Worm (Caenorhabditis elegans) whole organism, L3 larva: Measurements from ENCODE around the gene lig-1.
A peak's percentile ranks its signal among the peaks of the same experiment; 100 is the strongest.

Source experiments
- R02D3.7 ChIP-seq: fragments of 150-350 bp; optimal IDR thresholded peaks from 2 replicates; lab custom pipeline; 2014; ENCODE audit warnings: missing biosample characterization, missing genetic modification characterization
- ceh-82 ChIP-seq: fragments of 150-350 bp; optimal IDR thresholded peaks from 2 replicates; lab custom pipeline; 2014; ENCODE audit warnings: missing biosample characterization, missing genetic modification characterization
- ceh-9 ChIP-seq: sonication (generic microtip); optimal IDR thresholded peaks from 2 replicates; lab custom pipeline; 2018; ENCODE audit warnings: missing biosample characterization, missing genetic modification characterization
- daf-12 ChIP-seq: fragments of 150-350 bp; optimal IDR thresholded peaks from 2 replicates; lab custom pipeline; 2014; ENCODE audit warnings: missing biosample characterization, missing genetic modification reagents, missing genetic modification characterization
- egl-27 ChIP-seq: sonication (generic microtip); optimal IDR thresholded peaks from 4 replicates; lab custom pipeline; 2017; ENCODE audit warnings: missing biosample characterization, missing genetic modification reagents, missing genetic modification characterization
- egl-5 ChIP-seq: fragments of 150-350 bp; optimal IDR thresholded peaks from 2 replicates; lab custom pipeline; 2017; ENCODE audit warnings: missing biosample characterization, missing genetic modification reagents, missing genetic modification characterization, inconsistent platforms
- elt-1 ChIP-seq: fragments of 150-350 bp; optimal IDR thresholded peaks from 2 replicates; lab custom pipeline; 2014; ENCODE audit warnings: missing biosample characterization, missing genetic modification characterization
- elt-2 ChIP-seq: sonication (generic microtip); optimal IDR thresholded peaks from 2 replicates; lab custom pipeline; 2016; ENCODE audit warnings: missing genetic modification reagents, mild to moderate bottlenecking, missing genetic modification characterization, missing compliant biosample characterization
- eor-1 ChIP-seq, 2 experiments: fragments of 150-350 bp; optimal IDR thresholded peaks; 2 replicates each; lab custom pipeline; 2014 to 2018; ENCODE audit warnings: missing biosample characterization in 2 of 2, missing genetic modification characterization in 2 of 2
- fkh-10 ChIP-seq: sonication (generic microtip); optimal IDR thresholded peaks from 2 replicates; lab custom pipeline; 2017; ENCODE audit warnings: missing biosample characterization, missing genetic modification reagents, missing genetic modification characterization
- fos-1 ChIP-seq: fragments of 150-350 bp; optimal IDR thresholded peaks from 2 replicates; lab custom pipeline; 2014; ENCODE audit warnings: missing biosample characterization, missing genetic modification characterization
- jun-1 ChIP-seq: fragments of 150-350 bp; optimal IDR thresholded peaks from 2 replicates; lab custom pipeline; 2014; ENCODE audit warnings: missing biosample characterization, missing genetic modification reagents, missing genetic modification characterization
- lin-15B ChIP-seq: fragments of 150-350 bp; optimal IDR thresholded peaks from 2 replicates; lab custom pipeline; 2014; ENCODE audit warnings: missing biosample characterization, missing genetic modification characterization
- lin-39 ChIP-seq: fragments of 150-350 bp; optimal IDR thresholded peaks from 2 replicates; lab custom pipeline; 2018; ENCODE audit warnings: missing biosample characterization, missing genetic modification reagents, missing genetic modification characterization
- lsy-12 ChIP-seq: sonication (generic microtip); optimal IDR thresholded peaks from 2 replicates; lab custom pipeline; 2016; ENCODE audit warnings: mild to moderate bottlenecking, missing genetic modification characterization, missing compliant biosample characterization
- mdl-1 ChIP-seq: fragments of 150-350 bp; optimal IDR thresholded peaks from 2 replicates; lab custom pipeline; 2014; ENCODE audit warnings: missing biosample characterization, missing genetic modification characterization
- nfya-1 ChIP-seq: sonication (generic microtip); optimal IDR thresholded peaks from 2 replicates; lab custom pipeline; 2017; ENCODE audit warnings: missing genetic modification characterization, mild to moderate bottlenecking, missing compliant biosample characterization, antibody characterized with exemption, moderate library complexity; ENCODE audit not compliant: insufficient read depth
- nhr-12 ChIP-seq: fragments of 150-350 bp; optimal IDR thresholded peaks from 2 replicates; lab custom pipeline; 2014; ENCODE audit warnings: missing biosample characterization, missing genetic modification characterization
- nhr-23 ChIP-seq: fragments of 150-350 bp; optimal IDR thresholded peaks from 2 replicates; lab custom pipeline; 2014; ENCODE audit warnings: missing biosample characterization, missing genetic modification reagents, missing genetic modification characterization
- nhr-25 ChIP-seq: sonication (generic microtip); optimal IDR thresholded peaks from 2 replicates; lab custom pipeline; 2017; ENCODE audit warnings: missing biosample characterization, missing genetic modification characterization
- nhr-43 ChIP-seq: sonication (generic microtip); optimal IDR thresholded peaks from 2 replicates; lab custom pipeline; 2016; ENCODE audit warnings: mild to moderate bottlenecking, missing genetic modification characterization, missing compliant biosample characterization; ENCODE audit not compliant: poor library complexity, severe bottlenecking
- nhr-67 ChIP-seq: fragments of 150-350 bp; optimal IDR thresholded peaks from 2 replicates; lab custom pipeline; 2014; ENCODE audit warnings: missing biosample characterization, missing genetic modification characterization
- nhr-76 ChIP-seq: fragments of 150-350 bp; sonication (generic microtip); optimal IDR thresholded peaks from 5 replicates; lab custom pipeline; 2014; ENCODE audit warnings: missing biosample characterization, missing genetic modification characterization
- pha-4 ChIP-seq: fragments of 150-350 bp; optimal IDR thresholded peaks from 2 replicates; lab custom pipeline; 2014; ENCODE audit warnings: missing biosample characterization, missing genetic modification reagents, missing genetic modification characterization
- pqm-1 ChIP-seq: fragments of 150-350 bp; optimal IDR thresholded peaks from 2 replicates; lab custom pipeline; 2017; ENCODE audit warnings: missing biosample characterization, missing genetic modification characterization, inconsistent platforms
- sea-2 ChIP-seq: fragments of 150-350 bp; sonication (generic microtip); optimal IDR thresholded peaks from 4 replicates; lab custom pipeline; 2014; ENCODE audit warnings: missing biosample characterization, missing genetic modification reagents, missing genetic modification characterization
- skn-1 ChIP-seq: fragments of 150-350 bp; optimal IDR thresholded peaks from 2 replicates; lab custom pipeline; 2014; ENCODE audit warnings: missing biosample characterization, missing genetic modification characterization
- snpc-4 ChIP-seq: fragments of 150-350 bp; optimal IDR thresholded peaks from 2 replicates; lab custom pipeline; 2014; ENCODE audit warnings: missing biosample characterization, missing genetic modification characterization
- tbx-2 ChIP-seq: sonication (generic microtip); optimal IDR thresholded peaks from 2 replicates; lab custom pipeline; 2016; ENCODE audit warnings: mild to moderate bottlenecking, missing genetic modification characterization, missing compliant biosample characterization
- ztf-11 ChIP-seq: fragments of 150-350 bp; optimal IDR thresholded peaks from 2 replicates; lab custom pipeline; 2014; ENCODE audit warnings: missing biosample characterization, missing genetic modification characterization
- ztf-4 ChIP-seq: fragments of 150-350 bp; optimal IDR thresholded peaks from 2 replicates; lab custom pipeline; 2014; ENCODE audit warnings: missing biosample characterization, missing genetic modification characterization

lig-1 gene

DNA sequence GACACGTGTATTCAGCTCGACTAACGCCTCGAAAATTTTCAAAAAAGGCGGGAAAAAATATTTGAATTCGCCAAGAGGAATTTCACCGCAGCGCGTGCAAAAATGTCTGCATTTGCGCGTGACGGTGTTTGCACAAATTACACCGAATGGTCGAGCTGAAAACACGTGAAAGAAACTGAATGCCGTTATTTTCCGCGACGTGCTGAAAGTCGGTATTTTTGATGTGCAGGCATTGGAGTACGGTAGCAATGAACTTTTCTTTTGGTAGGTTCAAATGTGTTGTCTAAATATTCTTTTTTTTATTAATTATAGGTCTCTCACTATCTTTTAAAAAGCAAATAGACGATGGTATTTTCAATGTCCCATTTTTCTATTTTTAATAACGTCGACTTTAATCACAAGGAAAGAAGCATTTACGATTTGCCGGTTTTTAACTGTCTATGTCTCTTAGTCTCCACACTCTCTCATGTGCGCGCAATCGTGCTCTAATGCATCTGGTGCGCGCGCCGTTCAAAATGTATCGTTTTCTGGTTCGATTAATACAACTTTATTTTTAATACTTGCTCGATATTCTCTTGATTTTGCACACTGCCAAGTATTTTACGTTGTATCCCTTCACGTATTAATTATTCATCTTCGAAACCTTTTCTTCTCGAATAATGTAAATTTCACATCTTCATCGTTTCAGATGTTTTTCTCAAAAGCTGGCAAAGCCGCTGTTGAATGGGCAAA, at the start of gene lig-1, which contains the start of gene C29A12.1:
Gene lig-1, plus strand, starts transcription at position 682 of the 732 bp plus-strand sequence.
Gene C29A12.1, minus strand, starts transcription at position 63 of the 732 bp plus-strand sequence.
- TF ChIP-seq nhr-25 (tag; lab: Kevin White, UChicago): peak; percentile 34
- TF ChIP-seq elt-2 (tag; lab: Kevin White, UChicago): peak; percentile 4
- TF ChIP-seq snpc-4 (tag; lab: Kevin White, UChicago): no peak
- peak; percentile 44 for TF ChIP-seq lin-15B (tag; lab: Kevin White, UChicago)
- TF ChIP-seq fos-1 (tag; lab: Kevin White, UChicago): no peak
- TF ChIP-seq nfya-1 (tag; lab: Kevin White, UChicago): peak; percentile 36

DNA sequence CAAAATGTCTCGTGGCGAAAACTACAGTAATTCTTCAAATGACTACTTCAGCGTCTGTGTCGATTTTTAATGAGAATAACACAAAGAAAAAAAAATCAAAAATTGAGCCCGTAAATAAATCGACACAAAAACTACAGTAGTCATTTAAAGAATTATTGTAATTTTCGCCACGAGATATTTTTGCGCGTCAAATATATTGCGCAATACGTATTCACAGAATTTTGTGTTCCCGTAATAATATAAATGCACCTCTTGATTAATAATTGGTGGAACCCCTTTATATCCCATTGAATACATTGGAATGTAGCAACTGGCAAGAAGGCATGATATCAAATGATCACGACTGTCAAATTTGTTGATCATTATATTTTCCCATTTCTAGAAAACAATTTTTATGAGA, 45.0 kb upstream of the lig-1 start:
- TF ChIP-seq egl-27 (tag; lab: Kevin White, UChicago) (no peak), R02D3.7 (tag; lab: Kevin White, UChicago) (no peak), ceh-82 (no peak), ceh-9 (tag; lab: Kevin White, UChicago) (no peak), skn-1 (tag; lab: Kevin White, UChicago) (no peak)

DNA sequence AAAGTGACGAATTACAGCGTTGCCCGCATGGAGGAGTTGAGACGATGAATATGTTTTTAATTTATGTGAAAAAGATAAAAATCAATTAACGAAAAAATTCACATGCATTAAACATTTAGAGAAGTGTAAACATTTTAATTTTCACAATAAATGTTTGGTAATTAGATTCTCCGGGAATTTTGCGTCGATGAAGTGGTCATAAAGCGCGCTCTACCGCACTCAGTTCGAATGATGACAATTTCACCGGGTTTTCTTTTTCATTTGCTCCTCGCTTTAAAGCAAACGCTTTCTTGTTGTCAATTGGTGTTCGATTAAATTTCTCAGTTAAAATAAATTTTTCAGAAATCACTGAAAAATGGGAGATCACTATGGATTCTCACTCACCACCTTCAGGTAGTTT, 43.9 kb upstream of the lig-1 start, which contains the start of the genes D1054.1 and pas-2:
Gene D1054.1, minus strand, starts transcription at position 192 of the 400 bp plus-strand sequence.
Gene pas-2, plus strand, starts transcription at position 343 of the 400 bp plus-strand sequence.
- TF ChIP-seq tbx-2 (tag; lab: Kevin White, UChicago) (no peak), mdl-1 (tag; lab: Kevin White, UChicago) (no peak), ztf-11 (no peak), pqm-1 (peak; percentile 1), lin-15B (tag; lab: Kevin White, UChicago) (peak; percentile 20), elt-2 (tag; lab: Kevin White, UChicago) (peak; percentile 19), pha-4 (tag; lab: Kevin White, UChicago) (peak; percentile 47), egl-5 (peak; percentile 71), daf-12 (tag; lab: Kevin White, UChicago) (no peak), lin-39 (peak; percentile 37), elt-1 (tag; lab: Kevin White, UChicago) (no peak), nfya-1 (tag; lab: Kevin White, UChicago) (no peak), snpc-4 (tag; lab: Kevin White, UChicago) (peak; percentile 49), skn-1 (tag; lab: Kevin White, UChicago) (peak; percentile 83)

DNA sequence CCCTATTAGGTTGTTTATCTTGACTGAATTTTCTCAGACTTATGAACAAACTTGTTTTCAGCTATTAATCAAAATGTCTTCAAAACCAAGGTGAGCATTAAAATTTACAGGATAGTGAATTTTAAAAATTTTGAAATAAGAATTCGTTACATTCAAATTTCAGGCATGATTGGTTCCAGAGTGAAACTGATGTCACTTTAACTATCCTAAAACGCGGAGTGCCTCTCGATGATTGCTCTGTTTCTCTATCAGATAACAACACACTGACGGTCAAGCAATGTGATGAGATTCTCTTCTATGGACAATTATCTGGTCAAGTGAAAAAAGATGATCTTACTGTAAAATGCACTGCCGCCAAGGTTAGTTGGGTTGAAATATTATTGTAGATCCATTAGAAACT, 42.5 kb upstream of the lig-1 start, which contains the start of gene D1054.3:
Gene D1054.3, plus strand, starts transcription at position 62 of the 400 bp plus-strand sequence.
- TF ChIP-seq elt-1 (tag; lab: Kevin White, UChicago) (no peak), nhr-25 (tag; lab: Kevin White, UChicago) (no peak), lin-15B (tag; lab: Kevin White, UChicago) (no peak), nhr-76 (no peak), ztf-11 (no peak), pqm-1 (no peak), lsy-12 (no peak)

DNA sequence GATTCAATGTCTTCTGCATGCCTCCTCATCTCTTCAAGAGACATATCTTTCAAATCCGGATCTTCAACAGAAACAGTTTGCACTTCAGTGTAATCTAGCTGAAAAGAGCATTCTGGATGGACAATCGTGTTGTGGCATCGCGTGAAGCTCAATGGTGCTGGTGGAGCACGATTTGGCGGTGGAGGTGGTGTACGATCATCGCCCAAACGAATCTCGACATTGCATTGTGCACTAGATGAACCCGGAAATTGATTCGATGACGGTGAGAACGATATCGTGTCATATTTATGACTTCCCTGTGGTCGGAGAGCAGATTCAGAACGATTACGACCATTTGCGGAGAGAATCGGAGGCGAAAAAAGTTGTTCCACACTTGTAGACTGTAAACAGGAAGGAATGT, 40.7 kb upstream of the lig-1 start:
- TF ChIP-seq ztf-11 (no peak), fkh-10 (GFP tag; lab: Kevin White, UChicago) (no peak), nhr-76 (no peak), ztf-4 (no peak), tbx-2 (tag; lab: Kevin White, UChicago) (no peak), nhr-23 (tag; lab: Kevin White, UChicago) (no peak), egl-27 (tag; lab: Kevin White, UChicago) (no peak), nhr-67 (tag; lab: Kevin White, UChicago) (no peak), fos-1 (tag; lab: Kevin White, UChicago) (no peak), mdl-1 (tag; lab: Kevin White, UChicago) (no peak), nhr-43 (tag; lab: Kevin White, UChicago) (no peak), nhr-25 (tag; lab: Kevin White, UChicago) (no peak), skn-1 (tag; lab: Kevin White, UChicago) (no peak), jun-1 (tag; lab: Kevin White, UChicago) (no peak), elt-2 (tag; lab: Kevin White, UChicago) (no peak), nhr-12 (tag; lab: Kevin White, UChicago) (no peak), sea-2 (no peak), eor-1 (tag; optimal IDR thresholded peaks at IDR 0.05; lab: Kevin White, UChicago) (no peak)
